Fruit fly (Drosophila melanogaster) whole organism, embryonic: ENCODE measurements around the gene CG13043.
A peak's percentile ranks its signal among the peaks of the same experiment; 100 is the strongest.

Experiments used
- B-H1 ChIP-seq: fragments of 200-800 bp; sonication (Bioruptor generic); IDR thresholded peaks from 3 replicates; pipeline ENCODE4 v1.3.6; 2022; ENCODE audit warnings: missing biosample characterization, missing genetic modification characterization
- Blimp-1 ChIP-seq: fragments of 200-800 bp; sonication (Bioruptor generic); optimal IDR thresholded peaks from 3 replicates; lab custom pipeline; 2018; ENCODE audit warnings: missing biosample characterization, missing genetic modification characterization, mild to moderate bottlenecking, moderate library complexity, missing genetic modification reagents
- CG10431 ChIP-seq: fragments of 200-800 bp; sonication (Bioruptor generic); optimal IDR thresholded peaks from 3 replicates; lab custom pipeline; 2018; ENCODE audit warnings: missing biosample characterization, mild to moderate bottlenecking, missing genetic modification characterization
- CG11247 ChIP-seq: fragments of 200-800 bp; sonication (Bioruptor generic); IDR thresholded peaks from 2 replicates; pipeline ENCODE4 v1.3.6; 2022; ENCODE audit warnings: missing biosample characterization, missing genetic modification characterization
- CG11398 ChIP-seq: fragments of 200-800 bp; sonication (Bioruptor generic); optimal IDR thresholded peaks from 2 replicates; lab custom pipeline; 2016; ENCODE audit warnings: missing biosample characterization, missing genetic modification characterization
- CG11456 ChIP-seq: fragments of 200-800 bp; sonication (Bioruptor generic); IDR thresholded peaks from 3 replicates; pipeline ENCODE4 v1.3.6; 2022; ENCODE audit warnings: missing biosample characterization, missing genetic modification characterization
- CG11504 ChIP-seq: fragments of 200-800 bp; sonication (Bioruptor generic); optimal IDR thresholded peaks from 3 replicates; lab custom pipeline; 2019; ENCODE audit warnings: missing biosample characterization, mild to moderate bottlenecking, missing genetic modification characterization, moderate library complexity
- CG17359 ChIP-seq: fragments of 200-800 bp; sonication (Bioruptor generic); optimal IDR thresholded peaks from 3 replicates; lab custom pipeline; 2018; ENCODE audit warnings: missing biosample characterization, mild to moderate bottlenecking, missing genetic modification characterization, moderate library complexity
- CG2678 ChIP-seq: fragments of 200-800 bp; sonication (Bioruptor generic); optimal IDR thresholded peaks from 3 replicates; lab custom pipeline; 2019; ENCODE audit warnings: missing biosample characterization, mild to moderate bottlenecking, missing genetic modification characterization, moderate library complexity
- CG5180 ChIP-seq: fragments of 200-800 bp; sonication (Bioruptor generic); optimal IDR thresholded peaks from 3 replicates; lab custom pipeline; 2017; ENCODE audit warnings: missing biosample characterization, missing genetic modification characterization, mild to moderate bottlenecking, moderate library complexity, missing genetic modification reagents
- Deaf1 ChIP-seq: fragments of 200-800 bp; optimal IDR thresholded peaks from 3 replicates; lab custom pipeline; 2019; ENCODE audit warnings: missing biosample characterization, mild to moderate bottlenecking, missing genetic modification characterization, moderate library complexity
- Fer1 ChIP-seq: fragments of 200-800 bp; sonication (Bioruptor generic); optimal IDR thresholded peaks from 2 replicates; lab custom pipeline; 2017; ENCODE audit warnings: missing biosample characterization, mild to moderate bottlenecking, missing genetic modification characterization
- Hr51 ChIP-seq, 2 experiments: fragments of 200-800 bp; sonication (Bioruptor generic); optimal IDR thresholded peaks; 2 replicates in 1 of 2; 3 replicates in 1 of 2; lab custom pipeline; 2016 to 2018; ENCODE audit warnings: missing biosample characterization in 2 of 2, missing genetic modification characterization in 2 of 2, mild to moderate bottlenecking in 1 of 2, moderate library complexity in 1 of 2
- Hr78 ChIP-seq, 2 experiments: fragments of 200-800 bp in 1 of 2; fragments of >200 bp in 1 of 2; sonication (Bioruptor generic) in 1 of 2; optimal IDR thresholded peaks; 2 replicates each; lab custom pipeline; 2017 to 2019; ENCODE audit warnings: missing biosample characterization in 2 of 2, missing genetic modification characterization in 2 of 2, mild to moderate bottlenecking in 1 of 2, moderate library complexity in 1 of 2
- Lpt ChIP-seq: fragments of >200 bp; optimal IDR thresholded peaks from 2 replicates; lab custom pipeline; 2018; ENCODE audit warnings: missing biosample characterization, missing genetic modification characterization
- Mad ChIP-seq: fragments of 200-800 bp; sonication (Bioruptor generic); optimal IDR thresholded peaks from 2 replicates; lab custom pipeline; 2016; ENCODE audit warnings: missing biosample characterization, missing genetic modification characterization
- Myb ChIP-seq: fragments of 200-800 bp; sonication (Bioruptor generic); optimal IDR thresholded peaks from 2 replicates; lab custom pipeline; 2016; ENCODE audit warnings: missing biosample characterization, missing genetic modification characterization
- Pdp1 ChIP-seq, 2 experiments: fragments of 200-800 bp; sonication (Bioruptor generic); optimal IDR thresholded peaks; 3 replicates each; lab custom pipeline; 2016; ENCODE audit warnings: missing biosample characterization in 2 of 2, missing genetic modification characterization in 2 of 2, mild to moderate bottlenecking in 1 of 2, moderate library complexity in 1 of 2
- Poxn ChIP-seq: fragments of 200-800 bp; sonication (Bioruptor generic); IDR thresholded peaks from 2 replicates; pipeline ENCODE4 v1.3.6; 2022; ENCODE audit warnings: missing biosample characterization, missing genetic modification characterization
- Rfx ChIP-seq: fragments of 200-800 bp; sonication (Bioruptor generic); IDR thresholded peaks from 2 replicates; pipeline ENCODE4 v1.3.6; 2022; ENCODE audit warnings: missing biosample characterization, missing genetic modification characterization
- Sox102F ChIP-seq: fragments of 200-800 bp; sonication (Bioruptor generic); optimal IDR thresholded peaks from 2 replicates; lab custom pipeline; 2018; ENCODE audit warnings: missing biosample characterization, mild to moderate bottlenecking, missing genetic modification characterization, moderate library complexity
- br ChIP-seq: fragments of >200 bp; optimal IDR thresholded peaks from 2 replicates; lab custom pipeline; 2017
- chinmo ChIP-seq: fragments of 200-800 bp; sonication (Bioruptor generic); IDR thresholded peaks from 4 replicates; pipeline ENCODE4 v1.3.6; 2022; ENCODE audit warnings: missing biosample characterization, missing genetic modification characterization; ENCODE audit not compliant: partially characterized antibody
- gem ChIP-seq: fragments of 200-800 bp; sonication (Bioruptor generic); optimal IDR thresholded peaks from 2 replicates; lab custom pipeline; 2019; ENCODE audit warnings: missing biosample characterization, mild to moderate bottlenecking, missing genetic modification characterization, moderate library complexity
- hbn ChIP-seq: fragments of 200-800 bp; sonication (Bioruptor generic); IDR thresholded peaks from 2 replicates; pipeline ENCODE4 v1.3.6; 2022; ENCODE audit warnings: missing biosample characterization, missing genetic modification characterization; ENCODE audit not compliant: partially characterized antibody
- lov ChIP-seq, 2 experiments: fragments of 200-800 bp in 1 of 2; fragments of >200 bp in 1 of 2; sonication (Bioruptor generic) in 1 of 2; IDR thresholded peaks in 1 of 2; optimal IDR thresholded peaks in 1 of 2; 2 replicates in 1 of 2; 3 replicates in 1 of 2; pipeline versions ENCODE4 v1.3.6 to Lab custom; 2017 to 2022; ENCODE audit warnings: missing biosample characterization in 1 of 2, missing genetic modification characterization in 1 of 2
- nmo ChIP-seq: fragments of 200-800 bp; sonication (Bioruptor generic); optimal IDR thresholded peaks from 2 replicates; lab custom pipeline; 2018; ENCODE audit warnings: missing biosample characterization, mild to moderate bottlenecking, missing genetic modification characterization, moderate library complexity
- oc ChIP-seq: fragments of 200-800 bp; sonication (Bioruptor generic); optimal IDR thresholded peaks from 2 replicates; lab custom pipeline; 2018; ENCODE audit warnings: missing biosample characterization, mild to moderate bottlenecking, missing genetic modification characterization, moderate library complexity
- sens ChIP-seq: fragments of 200-800 bp; sonication (Bioruptor generic); peaks from one replicate; lab custom pipeline; 2016; ENCODE audit warnings: missing biosample characterization, missing genetic modification characterization
- sens-2 ChIP-seq: fragments of 200-800 bp; sonication (Bioruptor generic); IDR thresholded peaks from 2 replicates; pipeline ENCODE4 v1.3.6; 2022; ENCODE audit warnings: missing biosample characterization, missing genetic modification characterization
- slbo ChIP-seq: fragments of 200-800 bp; sonication (Bioruptor generic); IDR thresholded peaks from 2 replicates; pipeline ENCODE4 v1.3.6; 2022; ENCODE audit warnings: missing biosample characterization, missing genetic modification characterization
- tap ChIP-seq: fragments of 200-800 bp; optimal IDR thresholded peaks from 3 replicates; lab custom pipeline; 2019; ENCODE audit warnings: missing biosample characterization, mild to moderate bottlenecking, missing genetic modification characterization, moderate library complexity
- tgo ChIP-seq: fragments of 200-800 bp; sonication (Bioruptor generic); IDR thresholded peaks from 3 replicates; pipeline ENCODE4 v1.3.6; 2022; ENCODE audit warnings: missing biosample characterization, missing genetic modification characterization
- tx ChIP-seq: fragments of 200-800 bp; sonication (Bioruptor generic); optimal IDR thresholded peaks from 2 replicates; lab custom pipeline; 2016; ENCODE audit warnings: missing biosample characterization, missing genetic modification characterization
- zf30C ChIP-seq: fragments of 200-800 bp; sonication (Bioruptor generic); optimal IDR thresholded peaks from 3 replicates; lab custom pipeline; 2018; ENCODE audit warnings: missing biosample characterization, mild to moderate bottlenecking, missing genetic modification characterization

CG13043 gene

DNA sequence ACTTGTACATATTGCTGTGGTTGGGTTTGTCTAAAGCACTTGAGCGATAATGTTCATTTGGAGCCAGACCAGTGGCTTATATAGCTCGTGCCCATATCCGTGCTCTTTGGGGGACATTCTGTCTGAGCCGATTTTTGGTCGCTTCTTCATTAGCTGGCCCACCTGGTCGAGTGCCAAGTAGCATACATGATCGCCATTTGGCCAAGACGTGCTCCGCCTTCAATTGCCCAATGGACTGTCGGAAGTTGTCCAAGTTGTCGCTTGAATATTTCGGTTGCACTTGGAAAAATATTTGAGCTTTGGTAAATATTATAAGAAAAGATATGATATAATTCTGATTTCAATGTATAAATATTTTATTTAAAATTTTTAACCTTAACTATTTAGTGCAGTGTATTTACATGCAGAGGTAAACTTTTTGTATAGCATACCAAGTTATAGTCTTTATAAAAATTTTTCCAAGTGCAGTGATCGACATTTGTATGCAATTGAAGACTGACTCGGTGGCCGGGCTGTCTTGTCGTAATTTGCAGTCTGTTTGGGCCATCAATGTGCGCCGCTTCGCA is 20.2 kb downstream of the CG13043 start, which contains the start of gene CG13047 (continued):
- TF ChIP-seq Fer1 (GFP tag; lab: Kevin White, UChicago), result no peak
- 0 out of 3 replicates have a peak, but pooled peaks have one; percentile 21 for TF ChIP-seq tgo
- TF ChIP-seq Hr78 (GFP tag; optimal IDR thresholded peaks at IDR 0.05; lab: Kevin White, UChicago), result no peak
- TF ChIP-seq br (lab: Kevin White, UChicago), result no peak
- TF ChIP-seq nmo (GFP tag; lab: Kevin White, UChicago), result peak; percentile 9
- TF ChIP-seq tap (tag; lab: Kevin White, UChicago), result no peak
- TF ChIP-seq CG5180 (GFP tag; lab: Kevin White, UChicago), result no peak
- TF ChIP-seq Hr51 (GFP tag; optimal IDR thresholded peaks at IDR 0.05; lab: Kevin White, UChicago), result peak in 1 of 2 experiments; percentile 54
- TF ChIP-seq zf30C (GFP tag; lab: Kevin White, UChicago), result no peak
- no peak for TF ChIP-seq CG11456 (GFP tag; lab: Robert Waterston, UW)
- peak; percentile 5 for TF ChIP-seq CG17359 (tag; lab: Kevin White, UChicago)
- TF ChIP-seq CG2678 (tag; lab: Kevin White, UChicago), result peak; percentile 36
- TF ChIP-seq CG11247, result no peak
- TF ChIP-seq chinmo, result 0 out of 4 replicates have a peak, but pooled peaks have one; percentile 24
- peak; percentile 36 for TF ChIP-seq Sox102F (GFP tag; lab: Kevin White, UChicago)
- TF ChIP-seq lov (optimal IDR thresholded peaks at IDR 0.05; lab: Kevin White, UChicago), result no peak
- no peak for TF ChIP-seq lov (GFP tag; IDR thresholded peaks at IDR 0.05; lab: Robert Waterston, UW)
- TF ChIP-seq Rfx (GFP tag; lab: Robert Waterston, UW), result no peak
- no peak for TF ChIP-seq sens-2 (GFP tag; lab: Robert Waterston, UW)
- peak; percentile 29 for TF ChIP-seq gem (tag; lab: Kevin White, UChicago)
- TF ChIP-seq Poxn (GFP tag; lab: Robert Waterston, UW), result no peak

DNA sequence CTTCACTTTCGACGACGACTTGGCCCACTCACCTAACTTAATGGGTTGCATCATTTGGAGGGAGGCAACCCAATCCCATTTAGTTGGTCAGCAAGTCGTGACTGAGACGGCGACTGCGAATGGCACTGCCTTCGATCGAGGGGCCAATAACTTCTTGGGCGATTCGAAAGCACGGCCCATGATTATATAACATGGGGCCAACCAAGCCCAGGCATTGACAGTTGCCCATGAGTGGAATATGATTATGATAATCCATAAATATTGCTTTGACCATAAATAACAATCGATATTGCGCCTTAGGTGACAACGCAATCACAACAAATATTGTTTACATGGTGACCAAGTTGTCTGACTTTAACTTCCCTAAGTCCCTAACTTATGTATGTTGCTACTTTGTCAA is 21.8 kb downstream of the CG13043 start, which contains the start of gene CG13048:
Gene CG13048, minus strand, starts transcription at position 101 of the 400 bp plus-strand sequence.
- TF ChIP-seq tx (GFP tag; lab: Kevin White, UChicago) (no peak), Mad (GFP tag; lab: Kevin White, UChicago) (no peak), CG11398 (no peak), Pdp1 (GFP tag; optimal IDR thresholded peaks at IDR 0.05; lab: Kevin White, UChicago) (peak in 1 of 2 experiments; percentile 85), CG10431 (GFP tag; lab: Kevin White, UChicago) (no peak), Lpt (no peak), slbo (GFP tag; lab: Robert Waterston, UW) (no peak), Myb (GFP tag; lab: Kevin White, UChicago) (no peak), oc (tag; lab: Kevin White, UChicago) (peak; percentile 31), hbn (GFP tag; lab: Robert Waterston, UW) (no peak), B-H1 (GFP tag; lab: Robert Waterston, UW) (no peak), sens (no peak), Deaf1 (tag; lab: Kevin White, UChicago) (no peak), lov (optimal IDR thresholded peaks at IDR 0.05; lab: Kevin White, UChicago) (no peak), lov (GFP tag; IDR thresholded peaks at IDR 0.05; lab: Robert Waterston, UW) (no peak), Blimp-1 (GFP tag; lab: Kevin White, UChicago) (no peak), CG11504 (tag; lab: Kevin White, UChicago) (no peak)
